Worm (Caenorhabditis elegans): ENCODE measurements around the gene C16E9.2.

DNA sequence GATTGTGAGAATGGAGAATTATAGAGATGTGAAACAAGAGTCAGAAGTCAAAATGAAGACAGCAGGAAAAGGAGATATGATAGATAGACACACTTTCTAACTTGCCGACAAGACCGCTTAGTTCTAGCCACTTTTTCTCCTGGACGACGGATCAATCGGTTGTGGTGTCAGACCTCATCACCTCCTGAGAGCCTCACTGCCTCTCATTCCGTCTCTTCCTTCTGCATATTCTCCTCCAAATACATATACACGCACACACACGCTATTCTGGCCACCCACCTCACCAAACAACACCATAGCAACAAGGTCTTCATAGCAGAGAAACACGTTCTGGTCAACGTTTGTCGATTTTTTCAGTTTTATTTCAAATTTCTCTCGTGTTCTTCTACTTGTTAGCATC, 31.5 kb downstream of the C16E9.2 start, which contains the start of gene F01E11.3:
- no peak for TF ChIP-seq aly-2 (tag; optimal IDR thresholded peaks at IDR 0.05)
- no peak for TF ChIP-seq unc-130 (tag; optimal IDR thresholded peaks at IDR 0.05)
- no peak for TF ChIP-seq F16B12.6 (tag; optimal IDR thresholded peaks at IDR 0.05)
- no peak for TF ChIP-seq tbx-2 (tag; optimal IDR thresholded peaks at IDR 0.05)
- no peak for TF ChIP-seq ceh-88 (GFP tag; IDR thresholded peaks at IDR 0.05)
